Worm (Caenorhabditis elegans) whole organism, midembryonic: ENCODE data around the gene med-2.

Experiments
- flt-1 ChIP-seq: fragments of 200-800 bp; sonication (Bioruptor generic); IDR thresholded peaks from 2 replicates; pipeline ENCODE4 v1.3.6; 2022; ENCODE audit warnings: missing genetic modification characterization, missing compliant biosample characterization
- klf-2 ChIP-seq: fragments of 200-800 bp; sonication (Bioruptor generic); conservative IDR thresholded peaks from 2 replicates; pipeline ENCODE4 v1.3.6; 2022; ENCODE audit warnings: missing genetic modification reagents, missing genetic modification characterization, missing compliant biosample characterization
- ref-1 ChIP-seq: fragments of 200-800 bp; sonication (Bioruptor generic); conservative IDR thresholded peaks from 2 replicates; pipeline ENCODE4 v1.3.6; 2022; ENCODE audit warnings: missing genetic modification reagents, missing genetic modification characterization, missing compliant biosample characterization
- tab-1 ChIP-seq: fragments of 200-800 bp; sonication (Bioruptor generic); IDR thresholded peaks from 2 replicates; pipeline ENCODE4 v1.3.6; 2022; ENCODE audit warnings: missing genetic modification characterization, missing compliant biosample characterization
- ztf-23 ChIP-seq: fragments of 200-800 bp; sonication (Bioruptor generic); IDR thresholded peaks from 2 replicates; pipeline ENCODE4 v1.3.6; 2022; ENCODE audit warnings: missing genetic modification reagents, missing genetic modification characterization, missing compliant biosample characterization

DNA sequence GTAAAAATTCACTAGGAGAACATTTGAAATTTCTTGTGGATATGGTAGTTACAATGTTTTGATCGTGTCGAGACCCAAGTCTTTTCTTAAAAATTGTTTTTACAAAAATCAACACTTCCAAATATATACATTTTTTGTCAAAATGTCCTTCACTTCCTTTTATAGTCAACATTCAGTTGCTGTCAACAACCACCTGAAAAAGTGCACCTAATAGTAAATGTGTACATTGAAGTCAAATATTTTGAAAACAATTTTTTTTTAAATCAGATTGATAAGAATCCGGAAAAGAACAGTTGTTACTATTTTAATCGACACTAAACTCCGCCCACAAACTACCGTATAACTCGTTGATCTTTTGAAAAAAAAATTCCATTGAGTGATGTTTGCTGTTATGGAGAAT, 11.4 kb downstream of the med-2 start:
- TF ChIP-seq flt-1 (no peak), ztf-23 (GFP tag; lab: Robert Waterston, UW) (no peak), tab-1 (GFP tag; lab: Robert Waterston, UW) (no peak), klf-2 (GFP tag; lab: Robert Waterston, UW) (no peak), ref-1 (GFP tag; lab: Robert Waterston, UW) (no peak)
